Worm (Caenorhabditis elegans) whole organism, L4/young adult: ENCODE data around the gene ptr-14.

Experiments used
- W03F9.2 ChIP-seq: fragments of 150-350 bp; optimal IDR thresholded peaks from 2 replicates; lab custom pipeline; 2014; ENCODE audit warnings: missing biosample characterization, missing genetic modification characterization
- dao-5 ChIP-seq: sonication (generic microtip); optimal IDR thresholded peaks from 2 replicates; lab custom pipeline; 2016; ENCODE audit warnings: missing genotype, missing genetic modification characterization, moderate library complexity, missing compliant biosample characterization
- him-1 ChIP-seq: sonication (generic microtip); optimal IDR thresholded peaks from 2 replicates; lab custom pipeline; 2016; ENCODE audit warnings: missing genotype, missing genetic modification reagents, missing genetic modification characterization, missing compliant biosample characterization

ptr-14 gene

ce11 chrIV:10614918-10615477, at the start of gene ptr-14:
Gene ptr-14 (plus strand): TSS chrIV:10615427.
- no peak for TF ChIP-seq dao-5 (tag; lab: Kevin White, UChicago)
- TF ChIP-seq W03F9.2: no peak
- no peak for TF ChIP-seq him-1 (tag; lab: Kevin White, UChicago)

ce11 chrIV:10567822-10568221, 47.4 kb upstream of the ptr-14 start:
- no peak for TF ChIP-seq W03F9.2
- TF ChIP-seq dao-5 (tag; lab: Kevin White, UChicago): no peak
- TF ChIP-seq him-1 (tag; lab: Kevin White, UChicago): no peak

- TF ChIP-seq W03F9.2: no peak
- TF ChIP-seq him-1 (tag; lab: Kevin White, UChicago): no peak
Measured at ce11 chrIV:10570065-10570464, 45.2 kb upstream of the ptr-14 start.

- TF ChIP-seq dao-5 (tag; lab: Kevin White, UChicago): no peak
Measured at ce11 chrIV:10571020-10571419, 44.2 kb upstream of the ptr-14 start.

ce11 chrIV:10573471-10573870, 41.8 kb upstream of the ptr-14 start:
- no peak for TF ChIP-seq him-1 (tag; lab: Kevin White, UChicago)
- TF ChIP-seq W03F9.2: no peak
- no peak for TF ChIP-seq dao-5 (tag; lab: Kevin White, UChicago)

ce11 chrIV:10574471-10574870, 40.8 kb upstream of the ptr-14 start:
- TF ChIP-seq him-1 (tag; lab: Kevin White, UChicago): no peak
- TF ChIP-seq W03F9.2: no peak
- TF ChIP-seq dao-5 (tag; lab: Kevin White, UChicago): no peak

- TF ChIP-seq him-1 (tag; lab: Kevin White, UChicago): no peak
Measured at ce11 chrIV:10576050-10576449, 39.2 kb upstream of the ptr-14 start, which contains the start of gene efn-2. Gene efn-2 (plus strand): TSS chrIV:10576350.

ce11 chrIV:10576624-10577023, 38.6 kb upstream of the ptr-14 start:
- TF ChIP-seq W03F9.2 (no peak), him-1 (tag; lab: Kevin White, UChicago) (no peak), dao-5 (tag; lab: Kevin White, UChicago) (no peak)

ce11 chrIV:10577600-10577999, 37.6 kb upstream of the ptr-14 start:
- TF ChIP-seq him-1 (tag; lab: Kevin White, UChicago) (no peak), dao-5 (tag; lab: Kevin White, UChicago) (no peak), W03F9.2 (no peak)

- TF ChIP-seq him-1 (tag; lab: Kevin White, UChicago) (no peak), dao-5 (tag; lab: Kevin White, UChicago) (no peak)
Measured at ce11 chrIV:10578367-10578766, 36.9 kb upstream of the ptr-14 start, which contains the start of gene lgc-43. Gene lgc-43 (plus strand): TSS chrIV:10578667.

ce11 chrIV:10584237-10584636, 31.0 kb upstream of the ptr-14 start, which contains the start of gene oac-8:
Gene oac-8 (plus strand): TSS chrIV:10584537.
- TF ChIP-seq dao-5 (tag; lab: Kevin White, UChicago) (no peak), W03F9.2 (no peak), him-1 (tag; lab: Kevin White, UChicago) (no peak)

ce11 chrIV:10589072-10589471, 26.2 kb upstream of the ptr-14 start, which contains the start of gene C43F9.4:
Gene C43F9.4 (minus strand): TSS chrIV:10589172.
- TF ChIP-seq W03F9.2 (no peak), him-1 (tag; lab: Kevin White, UChicago) (no peak), dao-5 (tag; lab: Kevin White, UChicago) (no peak)

ce11 chrIV:10590649-10591048, 24.6 kb upstream of the ptr-14 start, which contains the start of the genes C43F9.5 and nkb-2:
Gene C43F9.5 (minus strand): TSS chrIV:10590749.
Gene nkb-2 (plus strand): TSS chrIV:10590925.
- TF ChIP-seq him-1 (tag; lab: Kevin White, UChicago): no peak
- TF ChIP-seq dao-5 (tag; lab: Kevin White, UChicago): no peak
- TF ChIP-seq W03F9.2: no peak

- TF ChIP-seq W03F9.2: no peak
Measured at ce11 chrIV:10593570-10593969, 21.7 kb upstream of the ptr-14 start, which contains the start of gene C43F9.7. Gene C43F9.7 (minus strand): TSS chrIV:10593670.

ce11 chrIV:10596505-10596904, 18.7 kb upstream of the ptr-14 start, which contains the start of gene C43F9.11:
Gene C43F9.11 (plus strand): TSS chrIV:10596805.
- no peak for TF ChIP-seq dao-5 (tag; lab: Kevin White, UChicago)
- TF ChIP-seq him-1 (tag; lab: Kevin White, UChicago): no peak
- TF ChIP-seq W03F9.2: no peak
